Worm (Caenorhabditis elegans) whole organism, mixed stage, embryonic: ENCODE data around the gene snai-1.

Experiments used
- M03D4.4 ChIP-seq: sonication (generic microtip); optimal IDR thresholded peaks from 2 replicates; lab custom pipeline; 2017; ENCODE audit warnings: mild to moderate bottlenecking, missing genetic modification characterization, missing compliant biosample characterization
- ceh-39 ChIP-seq: fragments of 150-350 bp; optimal IDR thresholded peaks from 2 replicates; lab custom pipeline; 2014; ENCODE audit warnings: missing biosample characterization, missing genetic modification characterization
- ceh-43 ChIP-seq: fragments of 200-800 bp; sonication (Bioruptor generic); optimal IDR thresholded peaks from 2 replicates; lab custom pipeline; 2018; ENCODE audit warnings: mild to moderate bottlenecking, missing genetic modification characterization, moderate library complexity, missing compliant biosample characterization
- ceh-83 ChIP-seq: fragments of 200-800 bp; sonication (Bioruptor generic); optimal IDR thresholded peaks from 2 replicates; lab custom pipeline; 2018; ENCODE audit warnings: mild to moderate bottlenecking, missing genetic modification characterization, missing compliant biosample characterization
- ces-1 ChIP-seq: fragments of 150-350 bp; optimal IDR thresholded peaks from 2 replicates; lab custom pipeline; 2014; ENCODE audit warnings: missing biosample characterization, missing genetic modification reagents, missing genetic modification characterization
- cnd-1 ChIP-seq: fragments of 200-800 bp; sonication (Bioruptor generic); optimal IDR thresholded peaks from 2 replicates; lab custom pipeline; 2018; ENCODE audit warnings: mild to moderate bottlenecking, missing genetic modification characterization, missing compliant biosample characterization
- drap-1 ChIP-seq: fragments of 200-800 bp; sonication (Bioruptor generic); optimal IDR thresholded peaks from 3 replicates; lab custom pipeline; 2018; ENCODE audit warnings: mild to moderate bottlenecking, missing genetic modification characterization, missing compliant biosample characterization
- elt-1 ChIP-seq: sonication (generic microtip); optimal IDR thresholded peaks from 2 replicates; lab custom pipeline; 2017; ENCODE audit warnings: missing genetic modification characterization, mild to moderate bottlenecking, missing compliant biosample characterization, antibody characterized with exemption, moderate library complexity, borderline replicate concordance; ENCODE audit not compliant: insufficient read depth
- elt-3 ChIP-seq: fragments of 150-350 bp; optimal IDR thresholded peaks from 2 replicates; lab custom pipeline; 2014; ENCODE audit warnings: missing biosample characterization, missing genetic modification characterization
- flh-1 ChIP-seq: fragments of 200-800 bp; sonication (Bioruptor generic); optimal IDR thresholded peaks from 2 replicates; lab custom pipeline; 2018; ENCODE audit warnings: mild to moderate bottlenecking, missing genetic modification characterization, moderate library complexity, missing compliant biosample characterization
- ham-2 ChIP-seq: fragments of 200-800 bp; sonication (Bioruptor generic); optimal IDR thresholded peaks from 2 replicates; lab custom pipeline; 2018; ENCODE audit warnings: mild to moderate bottlenecking, missing genetic modification characterization, missing compliant biosample characterization
- lin-13 ChIP-seq: fragments of 150-350 bp; optimal IDR thresholded peaks from 2 replicates; lab custom pipeline; 2014; ENCODE audit warnings: missing biosample characterization, missing genetic modification characterization
- lin-32 ChIP-seq: fragments of 200-800 bp; sonication (Bioruptor generic); optimal IDR thresholded peaks from 2 replicates; lab custom pipeline; 2018; ENCODE audit warnings: mild to moderate bottlenecking, missing genetic modification characterization, missing compliant biosample characterization
- lsy-2 ChIP-seq: fragments of 150-350 bp; optimal IDR thresholded peaks from 2 replicates; lab custom pipeline; 2014; ENCODE audit warnings: missing biosample characterization, missing genetic modification characterization
- mab-5 ChIP-seq: fragments of 150-350 bp; optimal IDR thresholded peaks from 2 replicates; lab custom pipeline; 2014; ENCODE audit warnings: missing biosample characterization, missing genetic modification characterization
- mep-1 ChIP-seq: fragments of 150-350 bp; optimal IDR thresholded peaks from 2 replicates; lab custom pipeline; 2017; ENCODE audit warnings: missing biosample characterization, missing genetic modification reagents, missing genetic modification characterization, inconsistent platforms
- mls-2 ChIP-seq: sonication (generic microtip); optimal IDR thresholded peaks from 2 replicates; lab custom pipeline; 2016; ENCODE audit warnings: mild to moderate bottlenecking, missing genetic modification characterization, moderate library complexity, missing compliant biosample characterization
- nhr-12 ChIP-seq: fragments of 150-350 bp; optimal IDR thresholded peaks from 2 replicates; lab custom pipeline; 2014; ENCODE audit warnings: missing biosample characterization, missing genetic modification characterization
- nhr-2 ChIP-seq: fragments of 150-350 bp; optimal IDR thresholded peaks from 2 replicates; lab custom pipeline; 2014; ENCODE audit warnings: missing biosample characterization, missing genetic modification characterization
- nhr-237 ChIP-seq: fragments of 150-350 bp; optimal IDR thresholded peaks from 2 replicates; lab custom pipeline; 2014; ENCODE audit warnings: missing biosample characterization, missing genetic modification characterization
- nhr-76 ChIP-seq: sonication (generic microtip); optimal IDR thresholded peaks from 2 replicates; lab custom pipeline; 2017; ENCODE audit warnings: missing biosample characterization, missing genetic modification characterization
- pha-4 ChIP-seq: fragments of 150-350 bp; optimal IDR thresholded peaks from 2 replicates; lab custom pipeline; 2018; ENCODE audit warnings: missing biosample characterization, missing genetic modification reagents, missing genetic modification characterization
- snpc-4 ChIP-seq: fragments of 150-350 bp; optimal IDR thresholded peaks from 2 replicates; lab custom pipeline; 2014; ENCODE audit warnings: missing biosample characterization, missing genetic modification characterization
- sptf-1 ChIP-seq: sonication (generic microtip); optimal IDR thresholded peaks from 2 replicates; lab custom pipeline; 2017; ENCODE audit warnings: mild to moderate bottlenecking, missing genetic modification characterization, moderate library complexity, missing compliant biosample characterization
- tbx-8 ChIP-seq: fragments of 200-800 bp; sonication (Bioruptor generic); optimal IDR thresholded peaks from 2 replicates; lab custom pipeline; 2018; ENCODE audit warnings: mild to moderate bottlenecking, missing genetic modification characterization, moderate library complexity, missing compliant biosample characterization
- unc-120 ChIP-seq: sonication (generic microtip); optimal IDR thresholded peaks from 2 replicates; lab custom pipeline; 2017; ENCODE audit warnings: missing genetic modification characterization, missing compliant biosample characterization; ENCODE audit not compliant: poor library complexity, severe bottlenecking
- unc-39 ChIP-seq: fragments of 150-350 bp; optimal IDR thresholded peaks from 2 replicates; lab custom pipeline; 2014; ENCODE audit warnings: missing biosample characterization, missing genetic modification characterization
- unc-62 ChIP-seq: fragments of 150-350 bp; optimal IDR thresholded peaks from 2 replicates; lab custom pipeline; 2014; ENCODE audit warnings: missing biosample characterization, missing genetic modification reagents, missing genetic modification characterization
- zip-8 ChIP-seq: fragments of 150-350 bp; optimal IDR thresholded peaks from 2 replicates; lab custom pipeline; 2014; ENCODE audit warnings: missing biosample characterization, missing genetic modification characterization
- ztf-11 ChIP-seq: fragments of 150-350 bp; optimal IDR thresholded peaks from 2 replicates; lab custom pipeline; 2014; ENCODE audit warnings: missing biosample characterization, missing genetic modification characterization

The snai-1 gene

DNA sequence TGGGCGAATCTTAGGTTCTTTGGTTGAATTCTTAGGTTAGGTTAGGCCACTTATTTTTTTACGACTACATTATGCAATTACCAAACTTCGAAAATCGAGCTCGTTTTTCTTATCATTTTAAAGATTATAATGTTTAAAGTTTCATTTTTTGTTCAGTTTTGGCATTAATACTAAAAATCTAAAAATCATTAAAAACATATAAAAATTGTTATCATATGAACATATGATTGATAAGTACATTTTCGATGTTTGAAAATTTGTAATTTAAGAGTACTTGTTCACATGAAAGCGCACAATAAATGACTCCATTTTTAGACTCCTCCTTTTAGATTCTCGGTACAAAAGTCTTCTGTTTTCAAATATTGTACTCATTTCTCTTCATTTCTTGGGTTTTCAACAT is 8.4 kb downstream of the snai-1 start:
- TF ChIP-seq drap-1 (GFP tag; lab: Kevin White, UChicago) (no peak), ham-2 (GFP tag; lab: Kevin White, UChicago) (no peak), pha-4 (no peak), snpc-4 (tag; lab: Kevin White, UChicago) (no peak), ztf-11 (tag; lab: Kevin White, UChicago) (no peak), nhr-76 (tag; lab: Kevin White, UChicago) (no peak), mab-5 (tag; lab: Kevin White, UChicago) (no peak), zip-8 (tag; lab: Kevin White, UChicago) (no peak), lin-13 (tag; lab: Kevin White, UChicago) (no peak), ces-1 (GFP tag; lab: Kevin White, UChicago) (no peak), unc-62 (no peak), nhr-237 (tag; lab: Kevin White, UChicago) (no peak), elt-3 (tag; lab: Kevin White, UChicago) (no peak), ceh-83 (GFP tag; lab: Kevin White, UChicago) (no peak), nhr-2 (tag; lab: Kevin White, UChicago) (no peak), ceh-43 (GFP tag; lab: Kevin White, UChicago) (no peak), mep-1 (tag; lab: Kevin White, UChicago) (no peak), ceh-39 (no peak), lin-32 (GFP tag; lab: Kevin White, UChicago) (no peak), elt-1 (tag; lab: Kevin White, UChicago) (no peak)

- TF ChIP-seq flh-1 (GFP tag; lab: Kevin White, UChicago): no peak
- no peak for TF ChIP-seq lin-13 (tag; lab: Kevin White, UChicago)
- no peak for TF ChIP-seq unc-62
- TF ChIP-seq nhr-237 (tag; lab: Kevin White, UChicago): no peak
- no peak for TF ChIP-seq ceh-43 (GFP tag; lab: Kevin White, UChicago)
- TF ChIP-seq unc-39 (tag; lab: Kevin White, UChicago): no peak
- TF ChIP-seq cnd-1 (tag; lab: Kevin White, UChicago): no peak
- TF ChIP-seq ces-1 (GFP tag; lab: Kevin White, UChicago): no peak
- TF ChIP-seq nhr-76 (tag; lab: Kevin White, UChicago): no peak
- no peak for TF ChIP-seq mep-1 (tag; lab: Kevin White, UChicago)
- no peak for TF ChIP-seq ham-2 (GFP tag; lab: Kevin White, UChicago)
- no peak for TF ChIP-seq unc-120 (tag; lab: Kevin White, UChicago)
- TF ChIP-seq ceh-39: no peak
- no peak for TF ChIP-seq nhr-2 (tag; lab: Kevin White, UChicago)
- TF ChIP-seq mls-2 (tag; lab: Kevin White, UChicago): no peak
- TF ChIP-seq tbx-8 (GFP tag; lab: Kevin White, UChicago): no peak
- no peak for TF ChIP-seq drap-1 (GFP tag; lab: Kevin White, UChicago)
- no peak for TF ChIP-seq nhr-12 (tag; lab: Kevin White, UChicago)
- TF ChIP-seq ceh-83 (GFP tag; lab: Kevin White, UChicago): no peak
Observed at ce11 chrIV:303264-303663, 10.3 kb downstream of the snai-1 start.

DNA sequence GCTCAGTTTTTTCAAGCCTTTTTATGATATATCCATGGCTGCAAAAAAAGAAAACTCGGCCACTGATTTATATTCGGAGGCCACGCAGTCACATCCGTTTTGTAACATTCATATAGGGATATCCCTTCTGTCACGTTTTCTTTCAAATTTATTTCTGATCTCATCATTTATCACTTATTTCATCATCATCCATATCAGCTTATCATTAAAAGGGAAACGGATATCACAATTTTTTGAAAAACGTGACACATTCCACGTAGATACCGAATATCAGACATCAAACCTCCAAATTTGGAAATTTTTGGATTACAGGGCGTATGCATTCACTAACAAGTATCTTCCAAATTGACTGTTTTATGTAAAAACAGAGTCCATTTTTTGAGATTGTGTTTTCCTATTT is 10.8 kb downstream of the snai-1 start:
- TF ChIP-seq nhr-12 (tag; lab: Kevin White, UChicago): no peak
- no peak for TF ChIP-seq mls-2 (tag; lab: Kevin White, UChicago)
- no peak for TF ChIP-seq drap-1 (GFP tag; lab: Kevin White, UChicago)
- no peak for TF ChIP-seq sptf-1
- no peak for TF ChIP-seq cnd-1 (tag; lab: Kevin White, UChicago)
- no peak for TF ChIP-seq unc-39 (tag; lab: Kevin White, UChicago)
- TF ChIP-seq M03D4.4 (tag; lab: Kevin White, UChicago): no peak
- TF ChIP-seq elt-3 (tag; lab: Kevin White, UChicago): peak; percentile 3

- TF ChIP-seq lsy-2 (no peak), unc-39 (tag; lab: Kevin White, UChicago) (no peak), flh-1 (GFP tag; lab: Kevin White, UChicago) (no peak), nhr-12 (tag; lab: Kevin White, UChicago) (no peak), ceh-83 (GFP tag; lab: Kevin White, UChicago) (no peak), ham-2 (GFP tag; lab: Kevin White, UChicago) (no peak), mep-1 (tag; lab: Kevin White, UChicago) (no peak), M03D4.4 (tag; lab: Kevin White, UChicago) (no peak), nhr-2 (tag; lab: Kevin White, UChicago) (no peak), drap-1 (GFP tag; lab: Kevin White, UChicago) (no peak)
Observed at ce11 chrIV:300307-300706, 13.2 kb downstream of the snai-1 start.
